Fruit fly (Drosophila melanogaster): Measurements from ENCODE around the gene CG7789.

The CG7789 gene

dm6 chr3R:29770930-29771329 lies 32.1 kb upstream of the CG7789 start:
- no peak for TF ChIP-seq CG17801 (GFP tag; optimal IDR thresholded peaks at IDR 0.05; ENCODE audit: partially characterized antibody)

dm6 chr3R:29771645-29772089 lies 31.3 kb upstream of the CG7789 start:
- TF ChIP-seq CG17801 (GFP tag; optimal IDR thresholded peaks at IDR 0.05; ENCODE audit: partially characterized antibody) = no peak

dm6 chr3R:29772090-29772794 lies 30.8 kb upstream of the CG7789 start:
- TF ChIP-seq CG17801 (GFP tag; optimal IDR thresholded peaks at IDR 0.05; ENCODE audit: partially characterized antibody) = no peak

dm6 chr3R:29772795-29773331 lies 30.1 kb upstream of the CG7789 start:
- TF ChIP-seq CG17801 (GFP tag; optimal IDR thresholded peaks at IDR 0.05; ENCODE audit: partially characterized antibody) = peak; percentile 52

dm6 chr3R:29773833-29774324 lies 29.1 kb upstream of the CG7789 start:
- peak; percentile 69 for TF ChIP-seq CG17801 (GFP tag; optimal IDR thresholded peaks at IDR 0.05; ENCODE audit: partially characterized antibody)

dm6 chr3R:29774360-29775193 lies 28.4 kb upstream of the CG7789 start:
- TF ChIP-seq CG17801 (GFP tag; optimal IDR thresholded peaks at IDR 0.05; ENCODE audit: partially characterized antibody) = peak; percentile 11

- TF ChIP-seq CG17801 (GFP tag; optimal IDR thresholded peaks at IDR 0.05; ENCODE audit: partially characterized antibody) = no peak
Measured at dm6 chr3R:29775755-29776686, 27.0 kb upstream of the CG7789 start.

dm6 chr3R:29777213-29777612 lies 25.8 kb upstream of the CG7789 start:
- TF ChIP-seq CG17801 (GFP tag; optimal IDR thresholded peaks at IDR 0.05; ENCODE audit: partially characterized antibody) = no peak

dm6 chr3R:29778139-29778984 lies 24.6 kb upstream of the CG7789 start:
- TF ChIP-seq CG17801 (GFP tag; optimal IDR thresholded peaks at IDR 0.05; ENCODE audit: partially characterized antibody) = no peak

dm6 chr3R:29778985-29779298 lies 24.1 kb upstream of the CG7789 start:
- TF ChIP-seq CG17801 (GFP tag; optimal IDR thresholded peaks at IDR 0.05; ENCODE audit: partially characterized antibody) = no peak

dm6 chr3R:29780402-29781029 lies 22.5 kb upstream of the CG7789 start, which contains the start of gene fig:
Gene fig, minus strand, starts transcription at chr3R:29780452.
- TF ChIP-seq CG17801 (GFP tag; optimal IDR thresholded peaks at IDR 0.05; ENCODE audit: partially characterized antibody) = no peak

dm6 chr3R:29781874-29782273 lies 21.1 kb upstream of the CG7789 start:
- no peak for TF ChIP-seq CG17801 (GFP tag; optimal IDR thresholded peaks at IDR 0.05; ENCODE audit: partially characterized antibody)

dm6 chr3R:29782367-29782766 lies 20.6 kb upstream of the CG7789 start:
- TF ChIP-seq CG17801 (GFP tag; optimal IDR thresholded peaks at IDR 0.05; ENCODE audit: partially characterized antibody) = peak; percentile 61
